Fruit fly (Drosophila melanogaster) whole organism, embryonic: ENCODE measurements around the gene mthl9.

Experiments
- BtbVII ChIP-seq: fragments of 200-800 bp; sonication (Bioruptor generic); optimal IDR thresholded peaks from 3 replicates; lab custom pipeline; 2017; ENCODE audit warnings: missing biosample characterization, mild to moderate bottlenecking, missing genetic modification characterization
- CG10274 ChIP-seq: fragments of 200-800 bp; sonication (Bioruptor generic); optimal IDR thresholded peaks from 3 replicates; lab custom pipeline; 2017; ENCODE audit warnings: missing biosample characterization, mild to moderate bottlenecking, missing genetic modification characterization
- CG10366 ChIP-seq: fragments of 200-800 bp; sonication (Bioruptor generic); IDR thresholded peaks from 2 replicates; pipeline ENCODE4 v1.3.6; 2022; ENCODE audit warnings: missing biosample characterization, missing genetic modification characterization
- CG10543 ChIP-seq: fragments of 200-800 bp; sonication (Bioruptor generic); optimal IDR thresholded peaks from 3 replicates; lab custom pipeline; 2017; ENCODE audit warnings: missing biosample characterization, mild to moderate bottlenecking, missing genetic modification characterization, moderate library complexity
- CG11504 ChIP-seq: fragments of 200-800 bp; sonication (Bioruptor generic); optimal IDR thresholded peaks from 3 replicates; lab custom pipeline; 2019; ENCODE audit warnings: missing biosample characterization, mild to moderate bottlenecking, missing genetic modification characterization, moderate library complexity
- CG12659 ChIP-seq: fragments of 200-800 bp; sonication (Bioruptor generic); optimal IDR thresholded peaks from 3 replicates; lab custom pipeline; 2017; ENCODE audit warnings: mild to moderate bottlenecking, missing biosample characterization, missing genetic modification reagents, missing genetic modification characterization
- CG12769 ChIP-seq: fragments of 200-800 bp; sonication (Bioruptor generic); optimal IDR thresholded peaks from 2 replicates; lab custom pipeline; 2019; ENCODE audit warnings: missing biosample characterization, mild to moderate bottlenecking, missing genetic modification characterization, moderate library complexity
- CG1602 ChIP-seq: fragments of 200-800 bp; sonication (Bioruptor generic); optimal IDR thresholded peaks from 3 replicates; lab custom pipeline; 2016; ENCODE audit warnings: missing biosample characterization, missing genetic modification characterization
- CG17186 ChIP-seq: fragments of 200-800 bp; sonication (Bioruptor generic); optimal IDR thresholded peaks from 3 replicates; lab custom pipeline; 2017; ENCODE audit warnings: missing biosample characterization, missing genetic modification reagents, missing genetic modification characterization
- CG17359 ChIP-seq: fragments of 200-800 bp; sonication (Bioruptor generic); optimal IDR thresholded peaks from 3 replicates; lab custom pipeline; 2018; ENCODE audit warnings: missing biosample characterization, mild to moderate bottlenecking, missing genetic modification characterization, moderate library complexity
- CG17612 ChIP-seq: fragments of 200-800 bp; sonication (Bioruptor generic); IDR thresholded peaks from 2 replicates; pipeline ENCODE4 v1.3.6; 2022; ENCODE audit warnings: missing biosample characterization, missing genetic modification characterization
- CG31224 ChIP-seq: fragments of 200-800 bp; sonication (Bioruptor generic); IDR thresholded peaks from 2 replicates; pipeline ENCODE4 v1.3.6; 2022; ENCODE audit warnings: missing biosample characterization, missing genetic modification characterization
- CG31388 ChIP-seq: fragments of 200-800 bp; sonication (Bioruptor generic); optimal IDR thresholded peaks from 2 replicates; lab custom pipeline; 2016; ENCODE audit warnings: missing biosample characterization, missing genetic modification characterization
- CG3407 ChIP-seq: fragments of 200-800 bp; sonication (Bioruptor generic); optimal IDR thresholded peaks from 2 replicates; lab custom pipeline; 2018; ENCODE audit warnings: missing biosample characterization, mild to moderate bottlenecking, missing genetic modification characterization
- CG34422 ChIP-seq: fragments of 200-800 bp; sonication (Bioruptor generic); IDR thresholded peaks from 3 replicates; pipeline ENCODE4 v1.3.6; 2022; ENCODE audit warnings: missing biosample characterization, missing genetic modification characterization
- CG4617 ChIP-seq: fragments of 200-800 bp; sonication (Bioruptor generic); optimal IDR thresholded peaks from 3 replicates; lab custom pipeline; 2016; ENCODE audit warnings: missing biosample characterization, missing genetic modification characterization, borderline replicate concordance
- CG5245 ChIP-seq: fragments of 200-800 bp; sonication (Bioruptor generic); optimal IDR thresholded peaks from 3 replicates; lab custom pipeline; 2016; ENCODE audit warnings: missing biosample characterization, missing genetic modification characterization
- CG6654 ChIP-seq: fragments of 200-800 bp; sonication (Bioruptor generic); optimal IDR thresholded peaks from 2 replicates; lab custom pipeline; 2017; ENCODE audit warnings: missing biosample characterization, mild to moderate bottlenecking, missing genetic modification characterization
- CG7271 ChIP-seq: fragments of 200-800 bp; sonication (Bioruptor generic); optimal IDR thresholded peaks from 2 replicates; lab custom pipeline; 2018; ENCODE audit warnings: missing biosample characterization, mild to moderate bottlenecking, missing genetic modification characterization, moderate library complexity
- CG7987 ChIP-seq: fragments of 200-800 bp; sonication (Bioruptor generic); optimal IDR thresholded peaks from 2 replicates; lab custom pipeline; 2018; ENCODE audit warnings: missing biosample characterization, mild to moderate bottlenecking, missing genetic modification characterization, moderate library complexity
- CkIIα-i1 ChIP-seq: fragments of 200-800 bp; sonication (Bioruptor generic); IDR thresholded peaks from 2 replicates; pipeline ENCODE4 v1.3.6; 2022; ENCODE audit warnings: missing biosample characterization, missing genetic modification characterization
- Ets65A ChIP-seq: fragments of 200-800 bp; sonication (Bioruptor generic); peaks from one replicate; lab custom pipeline; 2016; ENCODE audit warnings: missing biosample characterization, missing genetic modification characterization
- Fer1 ChIP-seq: fragments of 200-800 bp; sonication (Bioruptor generic); optimal IDR thresholded peaks from 2 replicates; lab custom pipeline; 2017; ENCODE audit warnings: missing biosample characterization, mild to moderate bottlenecking, missing genetic modification characterization
- Jarid2 ChIP-seq: fragments of 200-800 bp; sonication (Bioruptor generic); optimal IDR thresholded peaks from 3 replicates; lab custom pipeline; 2017; ENCODE audit warnings: mild to moderate bottlenecking, missing biosample characterization, missing genetic modification reagents, missing genetic modification characterization
- Meics ChIP-seq: fragments of 200-800 bp; sonication (Bioruptor generic); optimal IDR thresholded peaks from 2 replicates; lab custom pipeline; 2017; ENCODE audit warnings: missing biosample characterization, mild to moderate bottlenecking, missing genetic modification characterization
- Poxn ChIP-seq: fragments of 200-800 bp; sonication (Bioruptor generic); IDR thresholded peaks from 2 replicates; pipeline ENCODE4 v1.3.6; 2022; ENCODE audit warnings: missing biosample characterization, missing genetic modification characterization
- Spps ChIP-seq: fragments of 200-800 bp; sonication (Bioruptor generic); optimal IDR thresholded peaks from 2 replicates; lab custom pipeline; 2018; ENCODE audit warnings: missing biosample characterization, mild to moderate bottlenecking, missing genetic modification characterization
- Usf ChIP-seq: fragments of 200-800 bp; sonication (Bioruptor generic); optimal IDR thresholded peaks from 2 replicates; lab custom pipeline; 2017; ENCODE audit warnings: missing genotype, missing biosample characterization, missing genetic modification characterization
- ab ChIP-seq: fragments of 200-800 bp; sonication (Bioruptor generic); optimal IDR thresholded peaks from 2 replicates; lab custom pipeline; 2016; ENCODE audit warnings: missing biosample characterization, missing genetic modification characterization
- aop ChIP-seq: fragments of 200-800 bp; sonication (Bioruptor generic); IDR thresholded peaks from 2 replicates; pipeline ENCODE4 v1.3.6; 2022; ENCODE audit warnings: missing biosample characterization, missing genetic modification characterization
- ato ChIP-seq: fragments of 200-800 bp; sonication (Bioruptor generic); IDR thresholded peaks from 2 replicates; pipeline ENCODE4 v1.3.6; 2022; ENCODE audit warnings: missing biosample characterization, missing genetic modification characterization; ENCODE audit not compliant: partially characterized antibody
- cg ChIP-seq: fragments of 200-800 bp; sonication (Bioruptor generic); optimal IDR thresholded peaks from 3 replicates; lab custom pipeline; 2019; ENCODE audit warnings: missing biosample characterization, mild to moderate bottlenecking, missing genetic modification characterization, moderate library complexity
- emc ChIP-seq: fragments of 200-800 bp; sonication (Bioruptor generic); optimal IDR thresholded peaks from 2 replicates; lab custom pipeline; 2016; ENCODE audit warnings: missing biosample characterization, missing genetic modification characterization
- en ChIP-seq: fragments of 200-800 bp; sonication (Bioruptor generic); optimal IDR thresholded peaks from 2 replicates; lab custom pipeline; 2016; ENCODE audit warnings: missing biosample characterization, missing genetic modification characterization
- gcm2 ChIP-seq: fragments of 200-800 bp; sonication (Bioruptor generic); optimal IDR thresholded peaks from 2 replicates; lab custom pipeline; 2016; ENCODE audit warnings: missing biosample characterization, missing genetic modification characterization
- insv ChIP-seq, 2 experiments: fragments of 200-800 bp; sonication (Bioruptor generic); optimal IDR thresholded peaks; 3 replicates each; lab custom pipeline; 2016 to 2018; ENCODE audit warnings: missing biosample characterization in 2 of 2, missing genetic modification characterization in 2 of 2
- lov ChIP-seq, 2 experiments: fragments of 200-800 bp in 1 of 2; fragments of >200 bp in 1 of 2; sonication (Bioruptor generic) in 1 of 2; IDR thresholded peaks in 1 of 2; optimal IDR thresholded peaks in 1 of 2; 2 replicates in 1 of 2; 3 replicates in 1 of 2; pipeline versions ENCODE4 v1.3.6 to Lab custom; 2017 to 2022; ENCODE audit warnings: missing biosample characterization in 1 of 2, missing genetic modification characterization in 1 of 2
- maf-S ChIP-seq: fragments of 200-800 bp; sonication (Bioruptor generic); optimal IDR thresholded peaks from 2 replicates; lab custom pipeline; 2016; ENCODE audit warnings: missing biosample characterization, missing genetic modification characterization
- nau ChIP-seq: fragments of 200-800 bp; sonication (Bioruptor generic); optimal IDR thresholded peaks from 3 replicates; lab custom pipeline; 2017; ENCODE audit warnings: missing biosample characterization, mild to moderate bottlenecking, missing genetic modification characterization, missing genetic modification reagents
- oc ChIP-seq: fragments of 200-800 bp; sonication (Bioruptor generic); optimal IDR thresholded peaks from 2 replicates; lab custom pipeline; 2018; ENCODE audit warnings: missing biosample characterization, mild to moderate bottlenecking, missing genetic modification characterization, moderate library complexity
- psq ChIP-seq: fragments of 200-800 bp; sonication (Bioruptor generic); optimal IDR thresholded peaks from 2 replicates; lab custom pipeline; 2017; ENCODE audit warnings: missing biosample characterization, missing genetic modification characterization
- slp2 ChIP-seq: fragments of 200-800 bp; sonication (Bioruptor generic); optimal IDR thresholded peaks from 2 replicates; lab custom pipeline; 2016; ENCODE audit warnings: missing biosample characterization, missing genetic modification characterization
- sob ChIP-seq: fragments of 200-800 bp; sonication (Bioruptor generic); IDR thresholded peaks from 2 replicates; pipeline ENCODE4 v1.3.6; 2022; ENCODE audit warnings: missing biosample characterization, missing genetic modification characterization
- sqz ChIP-seq: fragments of 200-800 bp; sonication (Bioruptor generic); optimal IDR thresholded peaks from 3 replicates; lab custom pipeline; 2018; ENCODE audit warnings: missing biosample characterization, mild to moderate bottlenecking, missing genetic modification characterization
- wek ChIP-seq: fragments of 200-800 bp; sonication (Bioruptor generic); optimal IDR thresholded peaks from 3 replicates; lab custom pipeline; 2018; ENCODE audit warnings: missing biosample characterization, mild to moderate bottlenecking, missing genetic modification characterization, moderate library complexity
- zen ChIP-seq: fragments of 200-800 bp; sonication (Bioruptor generic); optimal IDR thresholded peaks from 3 replicates; lab custom pipeline; 2018; ENCODE audit warnings: missing biosample characterization, mild to moderate bottlenecking, missing genetic modification characterization, moderate library complexity
- zen2 ChIP-seq: fragments of 200-800 bp; sonication (Bioruptor generic); IDR thresholded peaks from 3 replicates; pipeline ENCODE4 v1.3.6; 2022; ENCODE audit warnings: missing biosample characterization, missing genetic modification characterization; ENCODE audit not compliant: partially characterized antibody
- zfh1 ChIP-seq: fragments of 200-800 bp; sonication (Bioruptor generic); IDR thresholded peaks from 3 replicates; pipeline ENCODE4 v1.3.6; 2022; ENCODE audit warnings: missing biosample characterization, missing genetic modification characterization

mthl9 gene

DNA sequence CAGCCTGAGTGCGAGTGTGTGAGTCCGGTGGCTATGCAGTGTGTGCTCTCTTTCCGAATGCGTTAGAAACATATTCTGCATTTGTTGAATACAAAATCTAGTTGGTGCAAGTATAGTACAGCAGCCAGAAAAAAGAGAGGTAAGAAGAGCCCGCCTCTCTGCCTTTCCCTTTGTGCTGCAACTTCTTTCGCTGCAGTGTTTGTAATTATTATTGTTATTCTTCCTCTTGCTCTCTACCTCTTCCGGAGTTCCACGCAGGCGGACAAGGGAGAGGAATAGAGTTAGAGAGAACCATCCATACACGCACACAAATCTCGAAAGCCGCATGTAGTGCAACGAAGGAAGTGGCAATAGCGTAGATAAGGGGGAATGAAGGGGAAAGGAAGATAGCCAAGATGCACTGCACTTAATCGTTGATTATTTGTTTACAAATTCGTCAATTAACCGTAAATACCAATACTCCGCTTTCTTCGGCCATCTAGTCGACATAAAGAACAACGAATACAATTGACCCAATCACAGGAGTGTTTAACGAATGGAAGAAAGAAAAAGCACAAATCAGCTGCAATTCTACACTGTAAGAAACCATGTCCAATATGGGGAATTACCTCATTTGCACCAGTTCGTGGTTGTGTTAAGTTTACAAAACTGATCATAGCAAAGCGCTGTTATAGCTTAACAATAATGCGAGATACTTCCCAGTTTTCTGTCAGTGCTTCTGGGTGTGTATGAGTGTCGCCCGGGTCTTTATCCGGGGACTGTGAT, 15.7 kb upstream of the mthl9 start (continued):
- TF ChIP-seq CG4617 (GFP tag; lab: Kevin White, UChicago) (no peak), CG12769 (peak; percentile 51), Ets65A (peak; percentile 97), CG17612 (no peak), Usf (GFP tag; lab: Kevin White, UChicago) (no peak), CkIIα-i1 (GFP tag; lab: Robert Waterston, UW) (no peak), CG5245 (peak; percentile 75), wek (GFP tag; lab: Kevin White, UChicago) (peak; percentile 65), CG6654 (peak; percentile 48), Meics (GFP tag; lab: Kevin White, UChicago) (peak; percentile 13), CG31388 (GFP tag; lab: Kevin White, UChicago) (peak; percentile 27), CG17186 (GFP tag; lab: Kevin White, UChicago) (peak; percentile 40), CG1602 (GFP tag; lab: Kevin White, UChicago) (peak; percentile 57), zen2 (no peak), emc (GFP tag; lab: Kevin White, UChicago) (peak; percentile 28), CG10366 (peak; percentile 74), maf-S (GFP tag; lab: Kevin White, UChicago) (peak; percentile 14), Jarid2 (GFP tag; lab: Kevin White, UChicago) (no peak), oc (tag; lab: Kevin White, UChicago) (peak; percentile 77), lov (optimal IDR thresholded peaks at IDR 0.05; lab: Kevin White, UChicago) (no peak), lov (GFP tag; IDR thresholded peaks at IDR 0.05; lab: Robert Waterston, UW) (peak; percentile 73; the same call in 2 of the 3 replicates), CG10274 (GFP tag; lab: Kevin White, UChicago) (no peak), Spps (peak; percentile 64), Fer1 (no peak), CG34422 (GFP tag; lab: Robert Waterston, UW) (peak; percentile 67; the same call in 1 of the 3 replicates), slp2 (peak; percentile 49), CG11504 (tag; lab: Kevin White, UChicago) (peak; percentile 75), CG12659 (peak; percentile 48), en (GFP tag; lab: Kevin White, UChicago) (peak; percentile 63), CG3407 (peak; percentile 75), CG31224 (no peak), cg (GFP tag; lab: Kevin White, UChicago) (peak; percentile 58), CG7271 (tag; lab: Kevin White, UChicago) (no peak), CG7987 (no peak), ato (GFP tag; lab: Robert Waterston, UW) (no peak), nau (GFP tag; lab: Kevin White, UChicago) (peak; percentile 49), CG17359 (tag; lab: Kevin White, UChicago) (peak; percentile 83), aop (GFP tag; lab: Robert Waterston, UW) (no peak), ab (GFP tag; lab: Kevin White, UChicago) (peak; percentile 35), BtbVII (GFP tag; lab: Kevin White, UChicago) (no peak), sob (peak; percentile 40; the same call in 1 of the 2 replicates), psq (GFP tag; lab: Kevin White, UChicago) (peak; percentile 56), zen (tag; lab: Kevin White, UChicago) (peak; percentile 46), Poxn (GFP tag; lab: Robert Waterston, UW) (no peak), CG10543 (GFP tag; lab: Kevin White, UChicago) (no peak), zfh1 (peak; percentile 92), gcm2 (GFP tag; lab: Kevin White, UChicago) (peak; percentile 33), sqz (GFP tag; lab: Kevin White, UChicago) (no peak), insv (GFP tag; optimal IDR thresholded peaks at IDR 0.05; lab: Kevin White, UChicago) (no peak)
